Worm (Caenorhabditis elegans): ENCODE data around the gene srh-258.

DNA sequence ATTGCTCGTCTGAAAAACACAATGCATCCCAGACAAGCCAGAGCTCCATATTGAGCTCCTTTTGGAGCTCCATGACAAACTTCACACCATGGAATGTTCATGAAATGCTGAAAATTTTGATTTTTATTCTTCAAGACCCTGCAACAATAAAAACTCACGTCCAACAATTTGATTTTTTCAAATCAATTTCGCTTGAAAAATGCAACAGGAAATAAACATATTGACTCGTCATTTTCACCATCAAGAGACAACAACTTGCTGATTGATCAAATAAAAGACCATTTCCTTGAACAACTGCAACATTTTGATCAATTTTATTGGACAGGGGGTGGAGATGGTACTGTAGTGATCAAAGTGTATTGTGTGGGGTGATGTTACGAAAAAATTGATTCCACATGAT, 35.3 kb upstream of the srh-258 start, which contains the start of gene nhr-269:
- TF ChIP-seq ceh-32 (tag; optimal IDR thresholded peaks at IDR 0.05; ENCODE audit: poor library complexity), result no peak
- no peak for TF ChIP-seq mdl-1 (tag; optimal IDR thresholded peaks at IDR 0.05)
- no peak for TF ChIP-seq lsy-2 (tag; optimal IDR thresholded peaks at IDR 0.05)
- TF ChIP-seq zfp-3 (GFP tag; conservative IDR thresholded peaks at IDR 0.05), result no peak
- TF ChIP-seq rbr-2 (tag; optimal IDR thresholded peaks at IDR 0.05), result no peak
- TF ChIP-seq nhr-77 (tag; optimal IDR thresholded peaks at IDR 0.05), result no peak
- TF ChIP-seq egl-27 (tag; optimal IDR thresholded peaks at IDR 0.05), result no peak
- TF ChIP-seq daf-19 (GFP tag; conservative IDR thresholded peaks at IDR 0.05), result no peak
- no peak for TF ChIP-seq ceh-82 (tag; optimal IDR thresholded peaks at IDR 0.05)
